Fruit fly (Drosophila melanogaster): ENCODE data around the gene Obp22a.

Gene Obp22a

DNA sequence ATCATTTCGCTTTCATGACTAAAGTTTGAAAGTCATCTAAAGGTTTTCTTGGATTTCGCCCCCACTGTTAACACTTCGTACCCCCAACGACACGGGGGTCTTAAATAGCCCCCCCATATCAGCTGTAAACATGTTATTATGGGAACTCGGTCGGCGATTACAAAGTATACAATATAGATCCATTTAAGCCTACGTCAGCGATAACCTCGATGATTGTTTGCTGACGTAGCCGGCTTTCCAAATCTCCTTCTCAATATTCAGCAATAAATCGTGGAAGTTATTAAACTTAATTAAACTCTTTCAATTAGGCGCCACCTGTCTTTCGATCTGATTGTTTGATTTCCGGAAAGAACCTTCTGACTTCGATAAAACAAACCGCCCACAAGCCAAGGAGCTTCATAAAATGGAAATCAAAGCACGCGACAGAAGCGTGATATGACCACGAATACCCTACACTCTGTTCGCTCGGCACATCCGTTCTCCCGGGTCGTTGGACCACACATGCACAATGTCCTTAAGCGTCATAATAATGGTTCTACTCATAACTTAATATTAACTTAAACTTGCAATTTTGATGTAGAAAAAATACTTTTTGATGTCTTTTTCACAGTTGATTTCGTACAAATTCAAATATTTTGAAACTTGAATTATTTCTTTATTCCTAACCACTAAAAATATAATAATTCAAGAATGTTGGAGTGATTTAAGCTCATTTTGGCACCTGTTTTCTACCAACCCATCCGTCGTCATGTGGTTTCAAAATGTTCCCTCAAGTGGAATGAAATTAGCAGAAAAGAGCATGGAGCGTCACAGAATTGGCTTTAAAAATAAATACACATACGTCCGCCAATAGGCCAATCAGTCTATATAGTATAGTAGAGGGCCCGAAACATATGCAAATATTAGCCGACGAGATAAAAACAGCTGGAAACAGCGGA is 5.3 kb downstream of the Obp22a start (continued):
- TF ChIP-seq CG10462 (GFP tag; optimal IDR thresholded peaks at IDR 0.05) (no peak), CG12155 (GFP tag; optimal IDR thresholded peaks at IDR 0.05) (peak; percentile 35), en (GFP tag; optimal IDR thresholded peaks at IDR 0.05) (peak; percentile 16), BEAF-32 (GFP tag; optimal IDR thresholded peaks at IDR 0.05) (no peak), Trl (optimal IDR thresholded peaks at IDR 0.05) (no peak), Trl (GFP tag; optimal IDR thresholded peaks at IDR 0.05) (peak; percentile 62), kni (GFP tag; optimal IDR thresholded peaks at IDR 0.05) (no peak), schlank (tag; optimal IDR thresholded peaks at IDR 0.05) (no peak), CG4360 (GFP tag; IDR thresholded peaks at IDR 0.05) (no peak), Hr3 (GFP tag; optimal IDR thresholded peaks at IDR 0.05) (peak; percentile 28), nom (GFP tag; optimal IDR thresholded peaks at IDR 0.05) (no peak), MBD-R2 (GFP tag; IDR thresholded peaks at IDR 0.05) (peak; percentile 28; the same call in 1 of the 2 replicates), dpn (GFP tag; optimal IDR thresholded peaks at IDR 0.05) (peak; percentile 26 to 61), CG30020 (tag; optimal IDR thresholded peaks at IDR 0.05) (no peak), CG7839 (tag; optimal IDR thresholded peaks at IDR 0.05) (peak; percentile 60), ham (GFP tag; IDR thresholded peaks at IDR 0.05) (no peak), CkIIα-i1 (GFP tag; IDR thresholded peaks at IDR 0.05) (no peak), nerfin-2 (GFP tag; IDR thresholded peaks at IDR 0.05; ENCODE audit: partially characterized antibody) (no peak), Deaf1 (tag; optimal IDR thresholded peaks at IDR 0.05) (peak; percentile 25), ems (GFP tag; optimal IDR thresholded peaks at IDR 0.05) (peak; percentile 41), Taf1 (GFP tag; IDR thresholded peaks at IDR 0.05) (no peak), wek (GFP tag; optimal IDR thresholded peaks at IDR 0.05) (no peak), Hr39 (optimal IDR thresholded peaks at IDR 0.05) (no peak), CG8281 (tag; optimal IDR thresholded peaks at IDR 0.05) (peak; percentile 9), CG13296 (GFP tag; optimal IDR thresholded peaks at IDR 0.05) (peak; percentile 16), H15 (GFP tag; IDR thresholded peaks at IDR 0.05) (peak; percentile 59; the same call in 1 of the 3 replicates), Med (GFP tag) (peak; percentile 92), D19B (GFP tag; optimal IDR thresholded peaks at IDR 0.05) (peak; percentile 53), CG17912 (GFP tag; optimal IDR thresholded peaks at IDR 0.05) (no peak), NK7.1 (GFP tag; optimal IDR thresholded peaks at IDR 0.05) (no peak), grn (GFP tag; optimal IDR thresholded peaks at IDR 0.05) (peak; percentile 89), Xbp1 (GFP tag; optimal IDR thresholded peaks at IDR 0.05) (peak; percentile 57), Side (GFP tag; optimal IDR thresholded peaks at IDR 0.05) (peak; percentile 44), Lhr (GFP tag; optimal IDR thresholded peaks at IDR 0.05) (no peak), sima (GFP tag; optimal IDR thresholded peaks at IDR 0.05) (no peak), CG1603 (tag; optimal IDR thresholded peaks at IDR 0.05) (peak; percentile 14), ranshi (GFP tag; IDR thresholded peaks at IDR 0.05) (0 out of 2 replicates have a peak, but pooled peaks have one; percentile 24), CG11093 (GFP tag; IDR thresholded peaks at IDR 0.05) (no peak), CG4404 (GFP tag; IDR thresholded peaks at IDR 0.05) (no peak; the same call in 1 of the 2 replicates), CG31365 (tag; optimal IDR thresholded peaks at IDR 0.05) (no peak), Mes4 (GFP tag; optimal IDR thresholded peaks at IDR 0.05) (no peak), gem (tag; optimal IDR thresholded peaks at IDR 0.05) (peak; percentile 59), aop (GFP tag; IDR thresholded peaks at IDR 0.05) (no peak), HHEX (GFP tag; optimal IDR thresholded peaks at IDR 0.05) (peak; percentile 70), luna (GFP tag; optimal IDR thresholded peaks at IDR 0.05) (no peak), CG17802 (tag; optimal IDR thresholded peaks at IDR 0.05) (no peak), ab (GFP tag; optimal IDR thresholded peaks at IDR 0.05) (no peak), fd64A (GFP tag; optimal IDR thresholded peaks at IDR 0.05) (no peak), CG15696 (tag; optimal IDR thresholded peaks at IDR 0.05) (no peak), CG34422 (GFP tag; IDR thresholded peaks at IDR 0.05) (no peak)

All from whole organism, embryonic.